Worm (Caenorhabditis elegans) whole organism, midembryonic: Measurements from ENCODE around the gene irld-63.

Source experiments
- T22C8.4 ChIP-seq: fragments of 200-800 bp; sonication (Bioruptor generic); IDR thresholded peaks from 2 replicates; pipeline ENCODE4 v1.3.6; 2022; ENCODE audit warnings: missing genetic modification characterization, missing compliant biosample characterization
- flt-1 ChIP-seq: fragments of 200-800 bp; sonication (Bioruptor generic); IDR thresholded peaks from 2 replicates; pipeline ENCODE4 v1.3.6; 2022; ENCODE audit warnings: missing genetic modification characterization, missing compliant biosample characterization

ce11 chrII:2922359-2922758, 8.2 kb upstream of the irld-63 start:
- TF ChIP-seq flt-1 (GFP tag; lab: Robert Waterston, UW) (no peak), T22C8.4 (GFP tag; lab: Robert Waterston, UW) (no peak)
